Fruit fly (Drosophila melanogaster) whole organism, pupa: Measurements from ENCODE around the gene CG13110.

Experiments used
- CG10348 ChIP-seq: fragments of 200-800 bp; sonication (Bioruptor generic); IDR thresholded peaks from 2 replicates; pipeline ENCODE4 v1.3.6; 2022; ENCODE audit warnings: missing biosample characterization, missing genetic modification characterization
- CG12605 ChIP-seq: fragments of 200-800 bp; sonication (Bioruptor generic); IDR thresholded peaks from 2 replicates; pipeline ENCODE4 v1.3.6; 2022; ENCODE audit warnings: missing biosample characterization, missing genetic modification characterization
- CG13204 ChIP-seq: fragments of 200-800 bp; sonication (Bioruptor generic); optimal IDR thresholded peaks from 2 replicates; lab custom pipeline; 2018; ENCODE audit warnings: missing biosample characterization, mild to moderate bottlenecking, missing genetic modification characterization, moderate library complexity
- CG15710 ChIP-seq: fragments of 200-800 bp; sonication (Bioruptor generic); optimal IDR thresholded peaks from 2 replicates; lab custom pipeline; 2018; ENCODE audit warnings: missing biosample characterization, mild to moderate bottlenecking, missing genetic modification characterization, moderate library complexity
- CG17806 ChIP-seq: fragments of 200-800 bp; sonication (Bioruptor generic); optimal IDR thresholded peaks from 2 replicates; lab custom pipeline; 2018; ENCODE audit warnings: missing biosample characterization, mild to moderate bottlenecking, missing genetic modification characterization, moderate library complexity
- CG32121 ChIP-seq: fragments of 200-800 bp; sonication (Bioruptor generic); IDR thresholded peaks from 2 replicates; pipeline ENCODE4 v1.3.6; 2022; ENCODE audit warnings: missing biosample characterization, missing genetic modification characterization
- CG34367 ChIP-seq: fragments of 200-800 bp; sonication (Bioruptor generic); optimal IDR thresholded peaks from 2 replicates; lab custom pipeline; 2018; ENCODE audit warnings: missing biosample characterization, mild to moderate bottlenecking, missing genetic modification characterization
- CG4496 ChIP-seq: fragments of 200-800 bp; sonication (Bioruptor generic); IDR thresholded peaks from 3 replicates; pipeline ENCODE4 v1.3.6; 2022; ENCODE audit warnings: missing biosample characterization, missing genetic modification characterization
- CG8159 ChIP-seq: fragments of 200-800 bp; sonication (Bioruptor generic); optimal IDR thresholded peaks from 3 replicates; lab custom pipeline; 2018; ENCODE audit warnings: missing biosample characterization, mild to moderate bottlenecking, missing genetic modification characterization, moderate library complexity
- CG8301 ChIP-seq: fragments of 200-800 bp; sonication (Bioruptor generic); optimal IDR thresholded peaks from 2 replicates; lab custom pipeline; 2018; ENCODE audit warnings: missing biosample characterization, mild to moderate bottlenecking, missing genetic modification characterization
- CG9948 ChIP-seq: fragments of 200-800 bp; sonication (Bioruptor generic); optimal IDR thresholded peaks from 2 replicates; lab custom pipeline; 2018; ENCODE audit warnings: missing biosample characterization, mild to moderate bottlenecking, missing genetic modification characterization, moderate library complexity
- D1 ChIP-seq: fragments of 200-800 bp; sonication (Bioruptor generic); optimal IDR thresholded peaks from 2 replicates; lab custom pipeline; 2018; ENCODE audit warnings: missing biosample characterization, mild to moderate bottlenecking, missing genetic modification characterization, moderate library complexity
- Ets98B ChIP-seq: fragments of 200-800 bp; sonication (Bioruptor generic); IDR thresholded peaks from 2 replicates; pipeline ENCODE4 v1.3.6; 2022; ENCODE audit warnings: missing biosample characterization, missing genetic modification characterization
- Pif1A ChIP-seq: fragments of 200-800 bp; sonication (Bioruptor generic); optimal IDR thresholded peaks from 3 replicates; lab custom pipeline; 2016; ENCODE audit warnings: missing biosample characterization, missing genetic modification characterization
- Pif1B ChIP-seq: fragments of 200-800 bp; sonication (Bioruptor generic); optimal IDR thresholded peaks from 3 replicates; lab custom pipeline; 2016; ENCODE audit warnings: missing biosample characterization, missing genetic modification characterization
- fd96Ca ChIP-seq: fragments of 200-800 bp; sonication (Bioruptor generic); IDR thresholded peaks from 3 replicates; pipeline ENCODE4 v1.3.6; 2022; ENCODE audit warnings: missing biosample characterization, missing genetic modification characterization
- gl ChIP-seq: fragments of 200-800 bp; sonication (Bioruptor generic); optimal IDR thresholded peaks from 2 replicates; lab custom pipeline; 2018; ENCODE audit warnings: missing biosample characterization, mild to moderate bottlenecking, missing genetic modification characterization
- rn ChIP-seq: fragments of 200-800 bp; sonication (Bioruptor generic); IDR thresholded peaks from 2 replicates; pipeline ENCODE4 v1.3.6; 2022; ENCODE audit warnings: missing biosample characterization, missing genetic modification characterization

CG13110 gene

DNA sequence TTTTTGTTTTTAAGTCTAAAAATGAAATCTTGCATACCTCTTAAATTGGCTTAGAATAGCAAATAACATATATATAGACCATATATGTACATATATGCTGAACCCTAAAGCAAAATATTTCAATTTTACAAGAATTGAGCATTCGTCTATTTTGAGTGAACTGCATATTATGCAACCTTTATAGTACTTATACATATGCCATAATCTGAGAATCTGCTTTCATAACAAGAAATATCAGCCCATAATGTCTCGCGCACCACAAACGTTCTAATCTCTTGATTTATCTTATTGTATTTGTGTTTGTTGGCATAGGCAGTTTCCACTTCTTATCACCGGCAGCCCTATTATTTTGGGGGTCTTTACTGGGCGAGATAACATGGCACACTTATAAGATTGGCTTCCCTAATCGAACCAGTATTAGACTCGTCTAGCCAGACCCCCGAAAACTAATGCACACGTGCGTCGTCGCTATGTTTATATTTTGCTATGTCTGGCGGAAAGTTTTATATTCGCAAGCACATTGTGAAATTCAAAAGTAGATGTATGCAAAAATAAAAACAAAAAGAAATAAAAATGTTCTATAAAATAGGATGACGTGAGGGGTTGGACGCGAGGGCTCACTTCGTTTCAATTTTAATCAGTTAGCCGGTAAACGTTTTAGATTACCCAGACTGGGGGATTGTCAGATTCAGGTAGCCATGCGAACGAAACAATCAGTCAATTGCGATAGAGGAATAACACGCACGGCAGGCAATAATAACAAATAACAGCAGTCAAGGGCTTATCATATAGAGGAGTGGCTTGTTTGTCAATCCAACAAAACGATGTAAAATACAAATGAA, 38.9 kb downstream of the CG13110 start:
- TF ChIP-seq CG32121 (no peak), Pif1A (GFP tag; lab: Kevin White, UChicago) (no peak), CG17806 (tag; lab: Kevin White, UChicago) (no peak), rn (no peak), CG13204 (GFP tag; lab: Kevin White, UChicago) (no peak), CG15710 (no peak), fd96Ca (GFP tag; lab: Robert Waterston, UW) (no peak)

DNA sequence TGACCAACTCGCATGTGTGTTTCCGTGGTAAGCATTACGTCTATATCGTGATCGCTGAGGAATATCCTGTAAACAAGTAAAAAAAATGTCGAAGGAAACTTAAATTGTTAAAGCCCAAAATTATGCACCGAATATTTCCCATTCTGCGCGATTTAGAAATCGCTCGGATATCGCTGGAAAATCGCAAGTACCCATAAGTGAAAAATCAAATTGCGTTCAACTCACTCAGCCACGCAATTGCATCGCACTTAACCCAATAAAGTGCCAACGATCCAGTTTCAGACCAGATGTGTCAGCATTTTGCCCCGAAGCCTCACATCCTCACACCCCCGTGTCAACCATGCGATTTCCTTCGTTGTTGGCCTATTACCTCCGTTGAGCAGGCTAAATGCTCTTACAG, 46.1 kb downstream of the CG13110 start:
- no peak for TF ChIP-seq CG12605 (GFP tag; lab: Robert Waterston, UW)
- no peak for TF ChIP-seq CG8301 (tag; lab: Kevin White, UChicago)
- TF ChIP-seq CG32121 = no peak
- TF ChIP-seq Pif1B (GFP tag; lab: Kevin White, UChicago) = no peak
- no peak for TF ChIP-seq CG17806 (tag; lab: Kevin White, UChicago)
- TF ChIP-seq CG15710 = no peak
- no peak for TF ChIP-seq CG4496 (GFP tag; lab: Robert Waterston, UW)
- no peak for TF ChIP-seq CG8159 (tag; lab: Kevin White, UChicago)
- TF ChIP-seq Pif1A (GFP tag; lab: Kevin White, UChicago) = no peak
- no peak for TF ChIP-seq rn
- no peak for TF ChIP-seq gl (tag; lab: Kevin White, UChicago)
- TF ChIP-seq Ets98B (GFP tag; lab: Robert Waterston, UW) = no peak
- TF ChIP-seq CG10348 (GFP tag; lab: Robert Waterston, UW) = no peak
- no peak for TF ChIP-seq fd96Ca (GFP tag; lab: Robert Waterston, UW)
- TF ChIP-seq CG9948 (tag; lab: Kevin White, UChicago) = no peak
- TF ChIP-seq CG34367 (tag; lab: Kevin White, UChicago) = no peak

DNA sequence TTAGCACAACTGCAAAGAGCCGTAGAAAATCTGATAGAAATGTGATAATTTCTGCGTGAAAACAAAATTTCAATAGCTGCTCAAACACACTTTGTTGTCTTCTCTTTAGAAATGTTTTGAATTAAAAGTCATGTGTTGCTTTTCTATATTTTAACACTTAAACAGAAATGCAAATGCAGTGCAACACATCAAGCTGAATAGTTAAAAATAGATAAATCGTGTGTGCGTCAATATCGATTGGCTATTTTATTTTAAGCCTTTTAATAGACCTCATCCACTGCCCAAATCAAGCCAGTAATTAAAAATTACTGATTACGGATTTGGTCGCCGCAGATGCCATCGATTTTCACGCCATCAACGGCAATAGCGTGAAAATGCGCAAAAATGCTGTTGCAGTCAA, 47.6 kb downstream of the CG13110 start, which contains the start of gene CG4438:
Gene CG4438, minus strand, starts transcription at position 101 of the 400 bp plus-strand sequence.
- TF ChIP-seq CG32121 = no peak
- no peak for TF ChIP-seq CG13204 (GFP tag; lab: Kevin White, UChicago)
- no peak for TF ChIP-seq Pif1A (GFP tag; lab: Kevin White, UChicago)
- TF ChIP-seq D1 = no peak
- TF ChIP-seq CG8159 (tag; lab: Kevin White, UChicago) = no peak

DNA sequence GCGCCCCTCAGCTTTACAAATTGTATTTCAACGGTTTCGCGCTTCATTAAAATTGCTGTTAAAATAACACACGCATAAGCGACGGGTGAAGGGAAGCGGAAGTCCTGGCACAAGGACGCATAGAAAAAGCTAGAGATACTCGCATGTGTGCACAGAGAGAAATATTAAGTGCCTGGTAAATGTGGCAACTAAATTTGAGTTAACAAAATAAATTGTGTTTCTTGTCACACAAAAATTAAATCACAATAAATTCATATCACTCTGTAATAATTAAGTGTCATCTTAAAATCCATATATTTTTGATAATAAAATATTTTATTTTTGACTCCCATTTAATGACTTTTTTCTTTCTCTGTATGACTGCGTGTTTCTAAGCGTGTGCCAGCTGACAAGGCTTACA, 49.9 kb downstream of the CG13110 start:
- no peak for TF ChIP-seq fd96Ca (GFP tag; lab: Robert Waterston, UW)
- peak; percentile 30 for TF ChIP-seq CG8159 (tag; lab: Kevin White, UChicago)
- TF ChIP-seq, all 21 proteins: peak for 1
